Fruit fly (Drosophila melanogaster): Measurements from ENCODE around the gene CG9368.

- TF ChIP-seq CrebA (GFP tag; optimal IDR thresholded peaks at IDR 0.05; ENCODE audit: borderline replicate concordance) (no peak), ey (GFP tag; optimal IDR thresholded peaks at IDR 0.05) (no peak), Hnf4 (GFP tag; optimal IDR thresholded peaks at IDR 0.05) (no peak), dl (GFP tag; optimal IDR thresholded peaks at IDR 0.05; ENCODE audit: insufficient read depth in 1 of 2, partially characterized antibody in 2 of 2) (no peak), psq (GFP tag; optimal IDR thresholded peaks at IDR 0.05) (no peak)
These were observed 48.0 kb downstream of the CG9368 start, which contains the start of gene Oat for dm6 chr3L:19649374-19649948.

Data from whole organism, wandering third instar larva.